Fruit fly (Drosophila melanogaster): Measurements from ENCODE around the gene ATPsynCF6.

- TF ChIP-seq Dip2 (GFP tag; IDR thresholded peaks at IDR 0.05), result no peak
- TF ChIP-seq CG18011 (GFP tag; optimal IDR thresholded peaks at IDR 0.05), result no peak
- TF ChIP-seq CG8281 (tag; optimal IDR thresholded peaks at IDR 0.05), result no peak
- TF ChIP-seq CG6854 (GFP tag; optimal IDR thresholded peaks at IDR 0.05), result no peak
- TF ChIP-seq bowl (GFP tag; IDR thresholded peaks at IDR 0.05), result no peak
- no peak for TF ChIP-seq sisA (GFP tag; IDR thresholded peaks at IDR 0.05)
- no peak for TF ChIP-seq aop (GFP tag; IDR thresholded peaks at IDR 0.05)
- TF ChIP-seq BtbVII (GFP tag; optimal IDR thresholded peaks at IDR 0.05), result no peak
- no peak for TF ChIP-seq schlank (tag; optimal IDR thresholded peaks at IDR 0.05)
These were observed 15.2 kb downstream of the ATPsynCF6 start for dm6 chr3R:23340621-23341020.

All from whole organism, embryonic.